Fruit fly (Drosophila melanogaster): Measurements from ENCODE around the gene Cpr65Ax1.
A peak's percentile ranks its signal among the peaks of the same experiment; 100 is the strongest.

The Cpr65Ax1 gene

DNA sequence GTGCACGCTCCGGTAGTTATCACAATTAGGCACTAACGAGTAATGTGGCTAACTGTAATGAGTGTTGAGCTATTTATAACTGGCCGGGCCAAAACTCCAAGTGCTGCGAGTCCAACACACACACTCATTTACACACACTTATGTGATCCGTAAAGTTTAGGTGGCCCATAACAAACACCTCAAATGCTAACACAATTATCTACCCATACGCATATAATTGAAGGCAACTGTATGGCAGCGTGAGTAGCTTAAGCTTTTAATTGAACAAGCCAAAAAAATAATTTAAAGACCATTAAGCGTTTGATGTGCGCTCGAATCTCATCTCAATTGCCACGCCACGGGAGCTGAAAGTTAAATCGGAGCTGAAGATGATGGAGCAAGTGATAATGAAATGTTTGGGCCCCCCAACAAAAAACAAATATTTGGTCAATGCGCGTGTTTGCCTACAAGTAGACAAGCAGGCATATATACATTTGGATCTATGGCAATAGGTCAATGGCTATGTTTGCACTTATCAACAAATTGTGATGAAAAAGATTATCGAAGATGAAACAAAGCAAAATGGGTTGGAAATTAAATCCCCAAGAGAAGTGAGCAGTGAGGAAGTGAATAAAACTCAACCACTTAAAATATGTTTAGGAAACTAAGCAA, 7.7 kb downstream of the Cpr65Ax1 start, which contains the start of gene Cpr65Av (continued):
- TF ChIP-seq zfh2 (GFP tag; optimal IDR thresholded peaks at IDR 0.05), result no peak
- no peak for TF ChIP-seq usp (GFP tag; optimal IDR thresholded peaks at IDR 0.05)
- peak; percentile 22 for TF ChIP-seq oc (tag; optimal IDR thresholded peaks at IDR 0.05)
- no peak for TF ChIP-seq Dip2 (GFP tag; IDR thresholded peaks at IDR 0.05)
- TF ChIP-seq Dfd (GFP tag; optimal IDR thresholded peaks at IDR 0.05), result no peak
- TF ChIP-seq Mrtf (GFP tag; IDR thresholded peaks at IDR 0.05), result no peak
- peak; percentile 43 for TF ChIP-seq sqz (GFP tag; optimal IDR thresholded peaks at IDR 0.05)
- no peak for TF ChIP-seq CG11085 (GFP tag; IDR thresholded peaks at IDR 0.05)
- no peak for TF ChIP-seq CG2889 (GFP tag; IDR thresholded peaks at IDR 0.05)
- TF ChIP-seq zfh1 (GFP tag; IDR thresholded peaks at IDR 0.05), result no peak
- no peak for TF ChIP-seq tio (GFP tag; optimal IDR thresholded peaks at IDR 0.05)
- TF ChIP-seq pfk (GFP tag; optimal IDR thresholded peaks at IDR 0.05), result no peak
- TF ChIP-seq Asciz (GFP tag; optimal IDR thresholded peaks at IDR 0.05), result peak; percentile 33
- no peak for TF ChIP-seq Dad (GFP tag; optimal IDR thresholded peaks at IDR 0.05)
- peak in 1 of 2 experiments; percentile 13 for TF ChIP-seq chif (GFP tag; optimal IDR thresholded peaks at IDR 0.05)
- TF ChIP-seq grau (tag; optimal IDR thresholded peaks at IDR 0.05), result no peak
- TF ChIP-seq CG17829 (tag; optimal IDR thresholded peaks at IDR 0.05), result no peak
- no peak for TF ChIP-seq NfI (GFP tag; optimal IDR thresholded peaks at IDR 0.05)
- no peak for TF ChIP-seq run (tag; optimal IDR thresholded peaks at IDR 0.05)
- no peak for TF ChIP-seq HLH4C (GFP tag; IDR thresholded peaks at IDR 0.05; ENCODE audit: partially characterized antibody)
- TF ChIP-seq ro (GFP tag; IDR thresholded peaks at IDR 0.05), result no peak
- no peak for TF ChIP-seq Oaz (GFP tag; IDR thresholded peaks at IDR 0.05)
- no peak for TF ChIP-seq org-1 (GFP tag; optimal IDR thresholded peaks at IDR 0.05)
- TF ChIP-seq chinmo (GFP tag; IDR thresholded peaks at IDR 0.05; ENCODE audit: partially characterized antibody), result no peak
- no peak for TF ChIP-seq Sin3A (optimal IDR thresholded peaks at IDR 0.05)
- TF ChIP-seq Lim3 (GFP tag; IDR thresholded peaks at IDR 0.05), result no peak
- peak; percentile 7 for TF ChIP-seq CoRest (tag; optimal IDR thresholded peaks at IDR 0.05)
- TF ChIP-seq hb (GFP tag; IDR thresholded peaks at IDR 0.05; ENCODE audit: partially characterized antibody), result no peak

- peak; percentile 76 for TF ChIP-seq vvl (GFP tag; IDR thresholded peaks at IDR 0.05)
- TF ChIP-seq CG10431 (GFP tag; optimal IDR thresholded peaks at IDR 0.05), result no peak
- no peak for TF ChIP-seq CG17186 (GFP tag; optimal IDR thresholded peaks at IDR 0.05)
- no peak for TF ChIP-seq Fer1 (GFP tag; optimal IDR thresholded peaks at IDR 0.05)
- no peak for TF ChIP-seq CG17912 (GFP tag; optimal IDR thresholded peaks at IDR 0.05)
- TF ChIP-seq rib (GFP tag; IDR thresholded peaks at IDR 0.05), result peak; percentile 51; the same call in 1 of the 2 replicates
- peak; percentile 62 for TF ChIP-seq abd-A (tag; optimal IDR thresholded peaks at IDR 0.05)
- no peak for TF ChIP-seq ac (GFP tag; optimal IDR thresholded peaks at IDR 0.05)
- no peak for TF ChIP-seq toy (GFP tag; IDR thresholded peaks at IDR 0.05)
- TF ChIP-seq lab (GFP tag; optimal IDR thresholded peaks at IDR 0.05), result no peak
- no peak for TF ChIP-seq CG2120 (GFP tag; optimal IDR thresholded peaks at IDR 0.05)
- peak; percentile 79; the same call in 3 of the 4 replicates for TF ChIP-seq chinmo (GFP tag; IDR thresholded peaks at IDR 0.05; ENCODE audit: partially characterized antibody)
- no peak for TF ChIP-seq fd96Cb (tag; optimal IDR thresholded peaks at IDR 0.05)
- peak; percentile 51 for TF ChIP-seq sd (tag; optimal IDR thresholded peaks at IDR 0.05)
Measured at dm6 chr3L:6138586-6138985, 9.2 kb downstream of the Cpr65Ax1 start.
